Worm (Caenorhabditis elegans) whole organism, young adult: ENCODE data around the gene nprl-3.

Experiments used
- B0035.1 ChIP-seq: sonication (generic microtip); optimal IDR thresholded peaks from 2 replicates; lab custom pipeline; 2016; ENCODE audit warnings: missing genetic modification characterization, mild to moderate bottlenecking, missing compliant biosample characterization, missing genotype, missing genetic modification reagents
- F33H1.4 ChIP-seq: fragments of 200-800 bp; sonication (Bioruptor generic); IDR thresholded peaks from 2 replicates; pipeline ENCODE4 v1.3.6; 2022; ENCODE audit warnings: missing genetic modification reagents, missing genetic modification characterization, missing compliant biosample characterization
- F52B5.7 ChIP-seq: sonication (generic microtip); optimal IDR thresholded peaks from 2 replicates; lab custom pipeline; 2016; ENCODE audit warnings: mild to moderate bottlenecking, missing genetic modification characterization, missing compliant biosample characterization
- F57A8.1 ChIP-seq: fragments of 200-800 bp; sonication (Bioruptor generic); optimal IDR thresholded peaks from 2 replicates; lab custom pipeline; 2018; ENCODE audit warnings: mild to moderate bottlenecking, missing genetic modification characterization, moderate library complexity, missing compliant biosample characterization
- T07F8.4 ChIP-seq: sonication (generic microtip); optimal IDR thresholded peaks from 2 replicates; lab custom pipeline; 2016; ENCODE audit warnings: mild to moderate bottlenecking, missing genetic modification characterization, moderate library complexity, missing compliant biosample characterization
- Y53F4B.3 ChIP-seq: fragments of 200-800 bp; sonication (Bioruptor generic); IDR thresholded peaks from 2 replicates; pipeline ENCODE4 v1.3.6; 2022; ENCODE audit warnings: missing genetic modification reagents, missing genetic modification characterization, missing compliant biosample characterization
- Y95B8A.8 ChIP-seq: fragments of 200-800 bp; sonication (Bioruptor generic); IDR thresholded peaks from 2 replicates; pipeline ENCODE4 v1.3.6; 2022; ENCODE audit warnings: missing genetic modification reagents, missing genetic modification characterization, missing compliant biosample characterization
- ZK185.1 ChIP-seq: sonication (generic microtip); optimal IDR thresholded peaks from 2 replicates; lab custom pipeline; 2016; ENCODE audit warnings: mild to moderate bottlenecking, missing genetic modification characterization, missing compliant biosample characterization; ENCODE audit not compliant: poor library complexity, severe bottlenecking
- aptf-2 ChIP-seq: fragments of 200-800 bp; sonication (Bioruptor generic); conservative IDR thresholded peaks from 2 replicates; pipeline ENCODE4 v1.3.6; 2022; ENCODE audit warnings: missing genetic modification reagents, missing genetic modification characterization, missing compliant biosample characterization
- attf-3 ChIP-seq: fragments of 200-800 bp; sonication (Bioruptor generic); conservative IDR thresholded peaks from 2 replicates; pipeline ENCODE4 v1.3.6; 2022; ENCODE audit warnings: missing genetic modification reagents, missing genetic modification characterization, missing compliant biosample characterization
- ceh-100 ChIP-seq: fragments of 200-800 bp; sonication (Bioruptor generic); IDR thresholded peaks from 2 replicates; pipeline ENCODE4 v1.3.6; 2022; ENCODE audit warnings: missing genetic modification reagents, missing genetic modification characterization, missing compliant biosample characterization
- ceh-40 ChIP-seq: fragments of 200-800 bp; sonication (Bioruptor generic); IDR thresholded peaks from 2 replicates; pipeline ENCODE4 v1.3.6; 2022; ENCODE audit warnings: missing genetic modification characterization, missing compliant biosample characterization
- dpff-1 ChIP-seq: sonication (generic microtip); optimal IDR thresholded peaks from 2 replicates; lab custom pipeline; 2017; ENCODE audit warnings: mild to moderate bottlenecking, missing genetic modification characterization, missing compliant biosample characterization
- egrh-3 ChIP-seq: fragments of 200-800 bp; sonication (Bioruptor generic); IDR thresholded peaks from 2 replicates; pipeline ENCODE4 v1.3.6; 2022; ENCODE audit warnings: missing genetic modification reagents, missing genetic modification characterization, missing compliant biosample characterization
- ekl-4 ChIP-seq: fragments of 200-800 bp; sonication (Bioruptor generic); IDR thresholded peaks from 2 replicates; pipeline ENCODE4 v1.3.6; 2022; ENCODE audit warnings: missing genetic modification reagents, missing genetic modification characterization, missing compliant biosample characterization
- ets-4 ChIP-seq: fragments of 200-800 bp; sonication (Bioruptor generic); optimal IDR thresholded peaks from 2 replicates; lab custom pipeline; 2018; ENCODE audit warnings: mild to moderate bottlenecking, missing genetic modification characterization, missing compliant biosample characterization
- hmg-1.2 ChIP-seq: fragments of 200-800 bp; sonication (Bioruptor generic); IDR thresholded peaks from 2 replicates; pipeline ENCODE4 v1.3.6; 2022; ENCODE audit warnings: missing genetic modification reagents, missing genetic modification characterization, missing compliant biosample characterization
- let-526 ChIP-seq: fragments of 200-800 bp; sonication (Bioruptor generic); IDR thresholded peaks from 2 replicates; pipeline ENCODE4 v1.3.6; 2022; ENCODE audit warnings: missing genetic modification reagents, missing genetic modification characterization, missing compliant biosample characterization
- lin-40 ChIP-seq: sonication (generic microtip); optimal IDR thresholded peaks from 2 replicates; lab custom pipeline; 2016; ENCODE audit warnings: missing genetic modification characterization, mild to moderate bottlenecking, missing compliant biosample characterization, missing genotype, missing genetic modification reagents
- lin-54 ChIP-seq: fragments of 200-800 bp; sonication (Bioruptor generic); optimal IDR thresholded peaks from 2 replicates; lab custom pipeline; 2018; ENCODE audit warnings: mild to moderate bottlenecking, missing genetic modification characterization, missing compliant biosample characterization
- lsl-1 ChIP-seq: fragments of 200-800 bp; sonication (Bioruptor generic); optimal IDR thresholded peaks from 2 replicates; lab custom pipeline; 2018; ENCODE audit warnings: mild to moderate bottlenecking, missing genetic modification characterization, moderate library complexity, missing compliant biosample characterization
- lsy-27 ChIP-seq: sonication (generic microtip); optimal IDR thresholded peaks from 2 replicates; lab custom pipeline; 2017; ENCODE audit warnings: missing genetic modification characterization, mild to moderate bottlenecking, missing compliant biosample characterization, antibody characterized with exemption, missing genotype, borderline replicate concordance; ENCODE audit not compliant: insufficient read depth
- mcd-1 ChIP-seq: fragments of 200-800 bp; sonication (Bioruptor generic); IDR thresholded peaks from 2 replicates; pipeline ENCODE4 v1.3.6; 2022; ENCODE audit warnings: missing genetic modification reagents, missing genetic modification characterization, missing compliant biosample characterization
- nhr-179 ChIP-seq: sonication (generic microtip); optimal IDR thresholded peaks from 2 replicates; lab custom pipeline; 2016; ENCODE audit warnings: mild to moderate bottlenecking, missing genetic modification characterization, missing compliant biosample characterization
- snpc-3.4 ChIP-seq: sonication (generic microtip); optimal IDR thresholded peaks from 2 replicates; lab custom pipeline; 2017; ENCODE audit warnings: missing genetic modification characterization, mild to moderate bottlenecking, missing compliant biosample characterization, antibody characterized with exemption, moderate library complexity, missing genotype, missing genetic modification reagents
- somi-1 ChIP-seq: fragments of 200-800 bp; sonication (Bioruptor generic); optimal IDR thresholded peaks from 2 replicates; lab custom pipeline; 2018; ENCODE audit warnings: mild to moderate bottlenecking, missing genetic modification characterization, missing compliant biosample characterization
- sptf-2 ChIP-seq: fragments of 200-800 bp; sonication (Bioruptor generic); optimal IDR thresholded peaks from 2 replicates; lab custom pipeline; 2018; ENCODE audit warnings: mild to moderate bottlenecking, missing genetic modification characterization, missing compliant biosample characterization
- tbx-9 ChIP-seq: sonication (generic microtip); optimal IDR thresholded peaks from 2 replicates; lab custom pipeline; 2016; ENCODE audit warnings: borderline replicate concordance, missing genetic modification characterization, inconsistent platforms, missing compliant biosample characterization
- unc-62 ChIP-seq: fragments of 150-350 bp; optimal IDR thresholded peaks from 2 replicates; lab custom pipeline; 2014; ENCODE audit warnings: missing biosample characterization, missing genetic modification reagents, missing genetic modification characterization
- ztf-3 ChIP-seq: fragments of 200-800 bp; sonication (Bioruptor generic); optimal IDR thresholded peaks from 2 replicates; lab custom pipeline; 2018; ENCODE audit warnings: mild to moderate bottlenecking, missing genetic modification characterization, missing compliant biosample characterization
- ztf-6 ChIP-seq: fragments of 200-800 bp; sonication (Bioruptor generic); IDR thresholded peaks from 2 replicates; pipeline ENCODE4 v1.3.6; 2022; ENCODE audit warnings: missing genetic modification reagents, missing genetic modification characterization, missing compliant biosample characterization

nprl-3 gene

ce11 chrIV:8266024-8266949 is 31.0 kb upstream of the nprl-3 start (continued):
- TF ChIP-seq Y95B8A.8 = 0 out of 2 replicates have a peak, but pooled peaks have one; percentile 30
- TF ChIP-seq F33H1.4 (GFP tag; lab: Robert Waterston, UW) = peak; percentile 8; the same call in 1 of the 2 replicates
- TF ChIP-seq hmg-1.2 (GFP tag; lab: Robert Waterston, UW) = no peak; the same call in 1 of the 2 replicates
- TF ChIP-seq mcd-1 (GFP tag; lab: Robert Waterston, UW) = 0 out of 2 replicates have a peak, but pooled peaks have one; percentile 39
- no peak for TF ChIP-seq somi-1 (GFP tag; lab: Kevin White, UChicago)
- TF ChIP-seq T07F8.4 (tag; lab: Kevin White, UChicago) = no peak
- TF ChIP-seq ets-4 (GFP tag; lab: Kevin White, UChicago) = no peak
- no peak for TF ChIP-seq dpff-1 (tag; lab: Kevin White, UChicago)

- TF ChIP-seq ekl-4 (GFP tag; lab: Robert Waterston, UW) = no peak
- no peak for TF ChIP-seq F33H1.4 (GFP tag; lab: Robert Waterston, UW)
- TF ChIP-seq somi-1 (GFP tag; lab: Kevin White, UChicago) = no peak
- TF ChIP-seq lin-40 (tag; lab: Kevin White, UChicago) = no peak
- TF ChIP-seq attf-3 (GFP tag; lab: Robert Waterston, UW) = no peak
- no peak for TF ChIP-seq unc-62 (GFP tag; lab: Kevin White, UChicago)
- no peak for TF ChIP-seq lsy-27 (tag; lab: Kevin White, UChicago)
- TF ChIP-seq ceh-40 (GFP tag; lab: Robert Waterston, UW) = no peak
Measured at ce11 chrIV:8268024-8268423, 29.3 kb upstream of the nprl-3 start, which contains the start of the genes K07H8.5 and K07H8.8. Gene K07H8.5, plus strand, starts transcription at chrIV:8268324. Gene K07H8.8, minus strand, starts transcription at chrIV:8268412.

- TF ChIP-seq ceh-100 (no peak), F52B5.7 (tag; lab: Kevin White, UChicago) (no peak), Y53F4B.3 (no peak), ZK185.1 (tag; lab: Kevin White, UChicago) (no peak), egrh-3 (no peak), ztf-6 (GFP tag; lab: Robert Waterston, UW) (no peak), lin-54 (GFP tag; lab: Kevin White, UChicago) (no peak), tbx-9 (tag; lab: Kevin White, UChicago) (no peak), B0035.1 (tag; lab: Kevin White, UChicago) (no peak), aptf-2 (GFP tag; lab: Robert Waterston, UW) (no peak), ztf-3 (GFP tag; lab: Kevin White, UChicago) (no peak), sptf-2 (GFP tag; lab: Kevin White, UChicago) (no peak), lsl-1 (no peak)
Measured at ce11 chrIV:8273334-8273733, 24.0 kb upstream of the nprl-3 start.

ce11 chrIV:8275232-8275631 is 22.1 kb upstream of the nprl-3 start, which contains the start of gene K07H8.11:
Gene K07H8.11, minus strand, starts transcription at chrIV:8275332.
- no peak for TF ChIP-seq snpc-3.4
- no peak for TF ChIP-seq let-526 (GFP tag; lab: Robert Waterston, UW)
- TF ChIP-seq B0035.1 (tag; lab: Kevin White, UChicago) = no peak
- no peak for TF ChIP-seq nhr-179 (tag; lab: Kevin White, UChicago)
- TF ChIP-seq F57A8.1 (GFP tag; lab: Kevin White, UChicago) = no peak
